Worm (Caenorhabditis elegans): ENCODE measurements around the gene cfim-2.

The cfim-2 gene

ce11 chrIV:8967990-8968389, 41.9 kb downstream of the cfim-2 start, which contains the start of gene suex-2:
Gene suex-2, plus strand, starts transcription at chrIV:8968290.
- TF ChIP-seq nhr-11 (tag; optimal IDR thresholded peaks at IDR 0.05) (no peak), fkh-6 (tag; optimal IDR thresholded peaks at IDR 0.05) (no peak), ceh-31 (tag; optimal IDR thresholded peaks at IDR 0.05) (no peak), unc-42 (tag; optimal IDR thresholded peaks at IDR 0.05) (no peak), ets-4 (tag; optimal IDR thresholded peaks at IDR 0.05) (no peak), hlh-15 (tag; optimal IDR thresholded peaks at IDR 0.05) (no peak), C08G9.2 (tag; optimal IDR thresholded peaks at IDR 0.05) (no peak), C38D4.7 (GFP tag; optimal IDR thresholded peaks at IDR 0.05) (no peak), K09A11.1 (tag; optimal IDR thresholded peaks at IDR 0.05; ENCODE audit: insufficient read depth) (no peak), nfya-1 (tag; optimal IDR thresholded peaks at IDR 0.05) (no peak), ceh-9 (tag; optimal IDR thresholded peaks at IDR 0.05) (no peak), rnt-1 (tag; optimal IDR thresholded peaks at IDR 0.05) (no peak), Y22D7AL.16 (tag; optimal IDR thresholded peaks at IDR 0.05) (no peak), ceh-24 (tag; optimal IDR thresholded peaks at IDR 0.05) (no peak), zip-5 (tag; optimal IDR thresholded peaks at IDR 0.05) (no peak), sox-4 (tag; optimal IDR thresholded peaks at IDR 0.05) (no peak)

- TF ChIP-seq ceh-9 (tag; optimal IDR thresholded peaks at IDR 0.05) (no peak), hlh-6 (tag; optimal IDR thresholded peaks at IDR 0.05) (no peak), ceh-6 (GFP tag; optimal IDR thresholded peaks at IDR 0.05) (no peak), nhr-11 (tag; optimal IDR thresholded peaks at IDR 0.05) (no peak), nhr-232 (tag; optimal IDR thresholded peaks at IDR 0.05) (no peak), che-1 (tag; optimal IDR thresholded peaks at IDR 0.05) (no peak), hlh-30 (tag; optimal IDR thresholded peaks at IDR 0.05; ENCODE audit: insufficient read depth) (no peak), ceh-30 (tag; optimal IDR thresholded peaks at IDR 0.05) (no peak), sox-2 (GFP tag; IDR thresholded peaks at IDR 0.05) (no peak), unc-42 (tag; optimal IDR thresholded peaks at IDR 0.05) (peak; percentile 14), unc-86 (tag; optimal IDR thresholded peaks at IDR 0.05) (peak; percentile 18), gmeb-2 (tag; optimal IDR thresholded peaks at IDR 0.05) (no peak), nfya-1 (tag; optimal IDR thresholded peaks at IDR 0.05) (no peak), T23F11.4 (GFP tag; optimal IDR thresholded peaks at IDR 0.05) (no peak), sdc-2 (tag; optimal IDR thresholded peaks at IDR 0.05) (peak; percentile 57), pag-3 (tag; optimal IDR thresholded peaks at IDR 0.05; ENCODE audit: borderline replicate concordance) (no peak), ceh-19 (GFP tag; optimal IDR thresholded peaks at IDR 0.05) (no peak), hlh-13 (GFP tag; optimal IDR thresholded peaks at IDR 0.05) (no peak), ceh-31 (tag; optimal IDR thresholded peaks at IDR 0.05) (peak; percentile 93), ceh-24 (tag; optimal IDR thresholded peaks at IDR 0.05) (no peak), lim-6 (tag; optimal IDR thresholded peaks at IDR 0.05) (peak; percentile 75), ceh-34 (tag; optimal IDR thresholded peaks at IDR 0.05) (peak; percentile 41), fax-1 (tag; optimal IDR thresholded peaks at IDR 0.05) (peak; percentile 41), fkh-6 (tag; optimal IDR thresholded peaks at IDR 0.05) (peak; percentile 70), ahr-1 (tag; optimal IDR thresholded peaks at IDR 0.05) (peak; percentile 9), ceh-14 (tag; optimal IDR thresholded peaks at IDR 0.05) (peak; percentile 53), pha-4 (tag; optimal IDR thresholded peaks at IDR 0.05) (no peak), F13H6.1 (tag; optimal IDR thresholded peaks at IDR 0.05) (peak; percentile 69), ets-4 (tag; optimal IDR thresholded peaks at IDR 0.05) (peak; percentile 89), elt-2 (tag; optimal IDR thresholded peaks at IDR 0.05) (no peak), ref-2 (tag; optimal IDR thresholded peaks at IDR 0.05) (peak; percentile 81), pqm-1 (tag; optimal IDR thresholded peaks at IDR 0.05) (no peak), ttx-3 (tag; optimal IDR thresholded peaks at IDR 0.05) (peak; percentile 15), dmd-4 (tag; optimal IDR thresholded peaks at IDR 0.05; ENCODE audit: borderline replicate concordance) (no peak), unc-55 (GFP tag; optimal IDR thresholded peaks at IDR 0.05) (no peak), syd-9 (tag; optimal IDR thresholded peaks at IDR 0.05) (no peak), elt-4 (tag; optimal IDR thresholded peaks at IDR 0.05) (no peak), tbx-2 (tag; optimal IDR thresholded peaks at IDR 0.05) (peak; percentile 87), K09A11.1 (tag; optimal IDR thresholded peaks at IDR 0.05; ENCODE audit: insufficient read depth) (no peak), ceh-48 (tag; optimal IDR thresholded peaks at IDR 0.05) (no peak), ceh-18 (tag; optimal IDR thresholded peaks at IDR 0.05) (no peak), rnt-1 (tag; optimal IDR thresholded peaks at IDR 0.05) (peak; percentile 83), pha-2 (tag; optimal IDR thresholded peaks at IDR 0.05) (no peak)
These were observed 47.3 kb downstream of the cfim-2 start, which contains the start of gene C53B4.3 for ce11 chrIV:8973249-8973958. Gene C53B4.3, minus strand, starts transcription at chrIV:8973712.
